Worm (Caenorhabditis elegans): ENCODE data around the gene ifta-1.

- TF ChIP-seq lin-15B (tag; optimal IDR thresholded peaks at IDR 0.05) (no peak), aly-2 (tag; optimal IDR thresholded peaks at IDR 0.05) (no peak), Y48G9A.11 (GFP tag; IDR thresholded peaks at IDR 0.05) (no peak), nhr-11 (tag; optimal IDR thresholded peaks at IDR 0.05) (no peak), nhr-28 (tag; optimal IDR thresholded peaks at IDR 0.05) (peak; percentile 2), ztf-11 (tag; optimal IDR thresholded peaks at IDR 0.05) (no peak), lin-1 (GFP tag; IDR thresholded peaks at IDR 0.05) (no peak), snpc-4 (tag; optimal IDR thresholded peaks at IDR 0.05) (no peak), egl-43 (GFP tag; IDR thresholded peaks at IDR 0.05) (no peak), duxl-1 (tag; optimal IDR thresholded peaks at IDR 0.05; ENCODE audit: poor library complexity) (no peak), mdl-1 (tag; optimal IDR thresholded peaks at IDR 0.05) (no peak), unc-62 (GFP tag; optimal IDR thresholded peaks at IDR 0.05 in 1 of 2) (peak in 1 of 2 experiments; percentile 85), unc-62 (tag; optimal IDR thresholded peaks at IDR 0.05) (no peak), R02D3.7 (tag; optimal IDR thresholded peaks at IDR 0.05) (no peak)
Observed at ce11 chrX:5599224-5599623, 46.7 kb upstream of the ifta-1 start, which contains the start of gene sulp-2.

Data from whole organism, L4 larva.